Fruit fly (Drosophila melanogaster) whole organism, prepupa: ENCODE results near the gene TotX.

Experiments
- Blimp-1 ChIP-seq: fragments of 200-800 bp; sonication (Bioruptor generic); optimal IDR thresholded peaks from 3 replicates; lab custom pipeline; 2017; ENCODE audit warnings: missing biosample characterization, missing genetic modification characterization, mild to moderate bottlenecking, moderate library complexity, missing genetic modification reagents
- CG10631 ChIP-seq: fragments of 200-800 bp; sonication (Bioruptor generic); optimal IDR thresholded peaks from 2 replicates; lab custom pipeline; 2016; ENCODE audit warnings: missing biosample characterization, missing genetic modification characterization
- CG15336 ChIP-seq: fragments of 200-800 bp; sonication (Bioruptor generic); IDR thresholded peaks from 2 replicates; pipeline ENCODE4 v1.3.6; 2022; ENCODE audit warnings: missing biosample characterization, missing genetic modification characterization
- CG4318 ChIP-seq: fragments of 200-800 bp; sonication (Bioruptor generic); optimal IDR thresholded peaks from 3 replicates; lab custom pipeline; 2017; ENCODE audit warnings: missing biosample characterization, mild to moderate bottlenecking, missing genetic modification characterization
- CG6792 ChIP-seq: fragments of 200-800 bp; sonication (Bioruptor generic); optimal IDR thresholded peaks from 3 replicates; lab custom pipeline; 2016; ENCODE audit warnings: missing biosample characterization, missing genetic modification characterization
- CG7368 ChIP-seq: fragments of 200-800 bp; sonication (Bioruptor generic); optimal IDR thresholded peaks from 3 replicates; lab custom pipeline; 2016; ENCODE audit warnings: missing biosample characterization, missing genetic modification characterization
- CG8119 ChIP-seq: fragments of 200-800 bp; sonication (Bioruptor generic); IDR thresholded peaks from 3 replicates; pipeline ENCODE4 v1.3.6; 2022; ENCODE audit warnings: missing biosample characterization, missing genetic modification characterization
- CG8319 ChIP-seq: fragments of 200-800 bp; sonication (Bioruptor generic); optimal IDR thresholded peaks from 3 replicates; lab custom pipeline; 2016; ENCODE audit warnings: missing biosample characterization, missing genetic modification characterization
- CG8632 ChIP-seq: fragments of 200-800 bp; sonication (Bioruptor generic); optimal IDR thresholded peaks from 3 replicates; lab custom pipeline; 2016; ENCODE audit warnings: missing biosample characterization, missing genetic modification characterization
- CG9139 ChIP-seq: fragments of 200-800 bp; sonication (Bioruptor generic); optimal IDR thresholded peaks from 3 replicates; lab custom pipeline; 2017; ENCODE audit warnings: missing biosample characterization, mild to moderate bottlenecking, missing genetic modification characterization
- Eip78C ChIP-seq: fragments of 200-800 bp; sonication (Bioruptor generic); peaks from one replicate; lab custom pipeline; 2016; ENCODE audit warnings: missing biosample characterization, missing genetic modification characterization
- Gug ChIP-seq: fragments of 200-800 bp; sonication (Bioruptor generic); IDR thresholded peaks from 2 replicates; pipeline ENCODE4 v1.3.6; 2022; ENCODE audit warnings: missing biosample characterization, missing genetic modification characterization
- Hr4 ChIP-seq: fragments of 200-800 bp; sonication (Bioruptor generic); optimal IDR thresholded peaks from 3 replicates; lab custom pipeline; 2016; ENCODE audit warnings: missing biosample characterization, missing genetic modification characterization
- OdsH ChIP-seq: fragments of 200-800 bp; sonication (Bioruptor generic); optimal IDR thresholded peaks from 3 replicates; lab custom pipeline; 2016; ENCODE audit warnings: missing biosample characterization, missing genetic modification characterization
- Smox ChIP-seq: fragments of 200-800 bp; sonication (Bioruptor generic); optimal IDR thresholded peaks from 3 replicates; lab custom pipeline; 2016; ENCODE audit warnings: missing biosample characterization, missing genetic modification characterization
- Sox102F ChIP-seq: fragments of 200-800 bp; sonication (Bioruptor generic); optimal IDR thresholded peaks from 2 replicates; lab custom pipeline; 2016; ENCODE audit warnings: missing biosample characterization, mild to moderate bottlenecking, missing genetic modification characterization
- Sox14 ChIP-seq: fragments of 200-800 bp; sonication (Bioruptor generic); optimal IDR thresholded peaks from 3 replicates; lab custom pipeline; 2016; ENCODE audit warnings: missing biosample characterization, missing genetic modification characterization
- Sox15 ChIP-seq: fragments of 200-800 bp; sonication (Bioruptor generic); optimal IDR thresholded peaks from 3 replicates; lab custom pipeline; 2016; ENCODE audit warnings: missing biosample characterization, missing genetic modification characterization
- achi ChIP-seq: fragments of 200-800 bp; sonication (Bioruptor generic); optimal IDR thresholded peaks from 3 replicates; lab custom pipeline; 2016; ENCODE audit warnings: missing biosample characterization, missing genetic modification characterization
- acj6 ChIP-seq: fragments of 200-800 bp; sonication (Bioruptor generic); optimal IDR thresholded peaks from 3 replicates; lab custom pipeline; 2016; ENCODE audit warnings: missing biosample characterization, missing genetic modification characterization
- cyc ChIP-seq: fragments of 200-800 bp; sonication (Bioruptor generic); optimal IDR thresholded peaks from 3 replicates; lab custom pipeline; 2016; ENCODE audit warnings: missing biosample characterization, missing genetic modification characterization
- dac ChIP-seq: fragments of 200-800 bp; sonication (Bioruptor generic); optimal IDR thresholded peaks from 2 replicates; lab custom pipeline; 2017; ENCODE audit warnings: missing biosample characterization, mild to moderate bottlenecking, missing genetic modification characterization
- eg ChIP-seq: fragments of 200-800 bp; sonication (Bioruptor generic); IDR thresholded peaks from 3 replicates; pipeline ENCODE4 v1.3.6; 2022; ENCODE audit warnings: missing biosample characterization, missing genetic modification characterization
- fd85E ChIP-seq: fragments of 200-800 bp; sonication (Bioruptor generic); optimal IDR thresholded peaks from 3 replicates; lab custom pipeline; 2016; ENCODE audit warnings: missing biosample characterization, missing genetic modification characterization
- fkh ChIP-seq: fragments of 200-800 bp; sonication (Bioruptor generic); optimal IDR thresholded peaks from 3 replicates; lab custom pipeline; 2017; ENCODE audit warnings: missing biosample characterization, mild to moderate bottlenecking, missing genetic modification characterization, moderate library complexity
- lz ChIP-seq: fragments of 200-800 bp; sonication (Bioruptor generic); optimal IDR thresholded peaks from 3 replicates; lab custom pipeline; 2016; ENCODE audit warnings: missing biosample characterization, missing genetic modification characterization
- net ChIP-seq: fragments of 200-800 bp; sonication (Bioruptor generic); optimal IDR thresholded peaks from 3 replicates; lab custom pipeline; 2016; ENCODE audit warnings: missing biosample characterization, missing genetic modification characterization
- pdm3 ChIP-seq: fragments of 200-800 bp; sonication (Bioruptor generic); optimal IDR thresholded peaks from 3 replicates; lab custom pipeline; 2016; ENCODE audit warnings: missing biosample characterization, missing genetic modification characterization
- salr ChIP-seq, 2 experiments: fragments of 200-800 bp; sonication (Bioruptor generic); optimal IDR thresholded peaks; 3 replicates each; lab custom pipeline; 2016 to 2018; ENCODE audit warnings: missing biosample characterization in 2 of 2, missing genetic modification characterization in 2 of 2, mild to moderate bottlenecking in 1 of 2
- spab ChIP-seq: fragments of 200-800 bp; sonication (Bioruptor generic); optimal IDR thresholded peaks from 2 replicates; lab custom pipeline; 2017; ENCODE audit warnings: missing biosample characterization, mild to moderate bottlenecking, missing genetic modification characterization, missing genetic modification reagents
- ss ChIP-seq, 2 experiments: fragments of 200-800 bp; sonication (Bioruptor generic); optimal IDR thresholded peaks; 2 replicates in 1 of 2; 3 replicates in 1 of 2; lab custom pipeline; 2017 to 2018; ENCODE audit warnings: mild to moderate bottlenecking in 2 of 2, missing biosample characterization in 2 of 2, missing genetic modification characterization in 2 of 2, moderate library complexity in 1 of 2
- svp ChIP-seq: fragments of 200-800 bp; sonication (Bioruptor generic); peaks from one replicate; lab custom pipeline; 2016; ENCODE audit warnings: missing biosample characterization, missing genetic modification characterization
- topi ChIP-seq: fragments of 200-800 bp; sonication (Bioruptor generic); optimal IDR thresholded peaks from 3 replicates; lab custom pipeline; 2016; ENCODE audit warnings: missing biosample characterization, missing genetic modification characterization
- vri ChIP-seq: fragments of 200-800 bp; sonication (Bioruptor generic); optimal IDR thresholded peaks from 3 replicates; lab custom pipeline; 2016; ENCODE audit warnings: missing biosample characterization, mild to moderate bottlenecking, missing genetic modification characterization

TotX gene

DNA sequence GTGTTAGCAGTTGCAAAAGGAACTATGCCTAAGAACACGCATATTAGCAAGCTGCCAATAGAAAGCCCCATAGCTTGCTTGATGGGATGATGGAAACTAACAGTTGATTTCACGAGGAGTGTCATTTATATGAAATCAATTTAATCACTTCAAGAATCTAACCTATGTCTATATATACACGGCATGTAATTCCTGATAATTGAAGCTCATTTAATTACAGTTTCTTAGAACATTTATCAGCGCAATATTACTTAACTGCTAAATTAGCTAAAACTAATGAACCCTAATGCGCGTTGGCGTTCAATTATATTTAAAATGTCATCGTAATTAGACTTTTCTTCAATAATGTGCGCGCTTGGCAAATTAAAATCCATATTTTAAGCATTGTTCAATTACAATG, at the start of gene TotX:
Gene TotX, minus strand, starts transcription at position 101 of the 400 bp plus-strand sequence.
- no peak for TF ChIP-seq lz
- TF ChIP-seq ss (GFP tag; optimal IDR thresholded peaks at IDR 0.05; lab: Kevin White, UChicago) = no peak

DNA sequence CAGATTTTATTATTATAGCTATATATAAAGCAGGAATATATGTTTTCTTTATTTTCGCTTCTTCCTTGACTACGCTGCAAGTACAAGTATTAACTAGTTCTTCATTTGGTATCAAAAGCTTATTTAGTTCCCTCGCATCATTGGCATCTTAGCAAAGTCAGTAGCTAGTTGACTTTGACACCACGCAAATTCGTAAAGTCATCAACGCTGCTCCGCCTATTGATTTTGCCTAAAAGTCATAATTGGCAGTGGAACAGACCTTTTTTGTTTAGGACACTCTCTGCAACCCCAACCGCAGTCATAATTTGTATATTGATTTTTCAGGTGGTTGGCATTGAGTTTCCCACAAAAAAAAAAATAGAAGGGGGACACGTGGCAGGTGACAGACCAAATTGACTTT, 49.8 kb upstream of the TotX start:
- TF ChIP-seq Sox14 (GFP tag; lab: Kevin White, UChicago) = no peak
- TF ChIP-seq fd85E = no peak
- no peak for TF ChIP-seq Hr4 (GFP tag; lab: Kevin White, UChicago)
- TF ChIP-seq fkh (GFP tag; lab: Kevin White, UChicago) = peak; percentile 49
- TF ChIP-seq lz = no peak

DNA sequence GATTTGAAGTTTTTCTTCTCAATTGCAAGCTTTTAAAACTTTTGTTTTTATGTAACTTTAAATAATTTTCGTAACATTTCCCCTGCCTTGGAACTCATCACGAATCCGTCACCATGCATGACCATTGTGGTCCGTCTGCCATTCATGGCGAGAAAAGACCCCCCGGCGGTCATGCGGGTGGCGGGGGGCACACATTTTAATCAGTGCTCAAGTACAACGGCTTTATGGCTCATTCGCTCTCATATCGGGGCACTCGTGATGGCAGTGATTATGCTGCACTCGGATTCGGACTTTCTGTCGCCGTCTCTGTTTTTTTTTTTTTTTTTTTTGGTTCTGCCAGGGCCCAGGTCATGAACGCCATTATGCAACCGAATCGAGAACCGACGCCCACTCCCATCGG, 49.2 kb upstream of the TotX start:
- TF ChIP-seq vri (GFP tag; lab: Kevin White, UChicago) = no peak
- TF ChIP-seq svp (GFP tag; lab: Kevin White, UChicago) = peak; percentile 94
- peak; percentile 22 for TF ChIP-seq Eip78C (GFP tag; lab: Kevin White, UChicago)

DNA sequence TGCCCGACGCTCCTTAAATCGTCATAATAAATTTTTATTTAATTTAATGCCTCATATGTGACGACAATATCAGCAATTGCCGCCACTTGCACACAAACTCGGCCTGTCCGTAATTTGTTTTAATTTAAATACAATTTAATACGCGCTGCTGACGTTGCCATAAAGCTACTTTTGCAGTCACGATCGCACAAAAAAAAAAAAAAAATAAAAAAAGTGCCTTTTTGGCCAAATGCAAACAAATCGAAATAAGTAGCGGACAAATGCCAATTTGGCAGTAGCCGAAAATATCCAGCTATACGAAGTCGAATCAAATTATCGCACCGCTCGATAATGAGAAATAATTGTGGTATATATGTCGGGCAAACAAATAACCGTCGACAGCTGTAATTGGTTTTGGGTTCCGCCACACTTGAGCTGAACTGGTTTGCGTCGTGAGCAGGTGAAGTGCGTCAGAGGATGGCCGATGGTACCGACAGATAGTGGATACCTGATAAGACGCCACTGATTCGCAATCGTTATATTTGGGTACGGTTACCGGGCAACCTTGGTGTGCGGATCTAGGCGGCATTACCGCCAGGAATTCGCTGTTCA, 47.2 kb upstream of the TotX start:
- TF ChIP-seq topi (GFP tag; lab: Kevin White, UChicago) (no peak), vri (GFP tag; lab: Kevin White, UChicago) (peak; percentile 61), fkh (GFP tag; lab: Kevin White, UChicago) (peak; percentile 13)

DNA sequence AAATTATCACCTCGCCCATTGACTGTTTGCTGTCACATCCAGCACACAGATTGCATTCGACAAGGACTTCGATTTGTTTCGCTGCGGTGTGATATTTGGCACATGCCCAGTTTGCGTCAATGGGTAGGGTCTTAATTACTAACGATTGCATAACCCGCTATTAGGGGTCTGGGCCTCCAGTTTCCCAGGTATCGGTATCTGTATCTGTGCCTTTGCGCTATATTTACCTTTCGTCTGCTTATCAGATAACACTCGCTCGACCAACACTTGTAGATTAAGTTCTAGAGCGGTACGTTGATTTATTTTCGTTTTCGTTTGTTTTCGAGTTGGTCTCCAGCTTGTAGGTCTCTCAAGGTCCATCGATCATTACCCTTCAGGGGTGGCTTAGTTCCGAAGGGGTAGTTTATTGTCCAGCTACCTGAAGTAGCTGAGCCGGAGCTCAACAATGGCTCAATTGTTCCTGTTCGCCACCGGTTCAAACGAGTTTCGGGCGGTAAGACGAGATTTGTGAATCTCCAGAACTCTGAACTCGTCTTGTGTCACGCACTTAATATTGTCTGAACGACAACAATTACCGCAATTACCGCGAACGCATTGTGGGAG, 46.1 kb upstream of the TotX start:
- TF ChIP-seq vri (GFP tag; lab: Kevin White, UChicago) (peak; percentile 30), Eip78C (GFP tag; lab: Kevin White, UChicago) (peak; percentile 42), CG8632 (GFP tag; lab: Kevin White, UChicago) (no peak), fkh (GFP tag; lab: Kevin White, UChicago) (peak; percentile 85)

DNA sequence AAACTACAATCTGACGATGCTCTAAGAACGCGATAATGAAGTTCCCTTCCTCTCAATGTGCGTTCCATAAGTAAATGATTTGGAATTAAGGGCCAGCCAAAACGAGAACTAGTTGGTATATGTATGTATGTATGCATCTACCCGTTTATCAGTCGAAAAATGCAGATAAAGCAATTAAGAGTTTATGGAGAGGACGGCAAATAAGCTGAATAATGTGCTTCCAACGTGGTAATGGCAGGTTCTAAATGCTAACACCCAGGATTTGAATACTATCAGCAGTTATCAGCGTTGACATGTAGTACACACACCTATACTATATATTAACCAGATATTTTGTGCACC, 45.3 kb upstream of the TotX start:
- no peak for TF ChIP-seq net
- no peak for TF ChIP-seq Blimp-1 (GFP tag; lab: Kevin White, UChicago)
- TF ChIP-seq OdsH (GFP tag; lab: Kevin White, UChicago) = no peak
- no peak for TF ChIP-seq Smox (GFP tag; lab: Kevin White, UChicago)
- no peak for TF ChIP-seq CG9139
- TF ChIP-seq Sox14 (GFP tag; lab: Kevin White, UChicago) = no peak
- TF ChIP-seq Gug (GFP tag; lab: Robert Waterston, UW) = no peak
- no peak for TF ChIP-seq Eip78C (GFP tag; lab: Kevin White, UChicago)
- TF ChIP-seq lz = no peak
- TF ChIP-seq CG8119 (GFP tag; lab: Robert Waterston, UW) = no peak
- TF ChIP-seq dac (GFP tag; lab: Kevin White, UChicago) = no peak
- TF ChIP-seq ss (GFP tag; optimal IDR thresholded peaks at IDR 0.05; lab: Kevin White, UChicago) = no peak

DNA sequence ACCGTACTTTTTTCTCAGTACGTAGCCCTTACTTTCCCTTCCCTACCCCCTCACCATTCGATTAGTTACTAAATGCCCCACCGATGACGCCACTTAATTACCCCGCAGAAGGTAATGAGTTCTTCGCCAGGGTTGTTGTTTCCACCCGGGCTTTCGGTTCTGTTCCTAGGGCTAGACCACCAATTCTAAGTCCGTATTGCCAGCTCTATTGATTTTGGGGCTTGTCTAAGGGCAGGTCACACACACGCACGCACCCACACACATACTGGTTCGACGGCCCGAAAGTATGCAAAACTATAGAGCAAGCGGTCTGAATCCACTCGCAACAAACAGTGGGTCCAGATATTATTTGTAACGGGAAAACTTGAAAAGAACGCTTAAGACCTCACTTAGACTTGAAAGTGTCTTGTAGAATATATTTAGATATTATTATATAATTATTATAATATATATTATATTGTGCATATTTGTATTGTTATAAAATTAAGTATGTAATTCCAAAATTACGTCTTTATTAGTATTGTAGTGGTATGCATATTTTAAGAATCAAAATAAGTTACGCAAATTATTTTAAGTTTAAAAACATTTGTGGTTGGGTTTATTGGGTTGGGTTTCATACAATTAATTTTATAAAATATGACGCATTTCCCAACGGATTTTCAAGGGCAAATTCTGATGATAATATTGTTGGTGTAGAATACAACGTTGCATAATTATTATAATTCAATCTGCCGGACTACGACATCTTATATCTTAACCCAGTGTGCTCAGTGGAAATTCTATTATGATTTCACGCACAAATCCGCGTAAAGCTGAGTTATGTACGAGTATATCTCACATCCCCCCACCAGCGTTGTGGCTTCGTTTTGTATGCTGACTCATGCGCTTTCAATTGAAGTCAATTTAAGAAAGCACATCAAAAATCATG, 44.7 kb upstream of the TotX start:
- TF ChIP-seq CG6792 (GFP tag; lab: Kevin White, UChicago) (no peak), vri (GFP tag; lab: Kevin White, UChicago) (no peak), CG7368 (GFP tag; lab: Kevin White, UChicago) (no peak), pdm3 (GFP tag; lab: Kevin White, UChicago) (no peak), acj6 (GFP tag; lab: Kevin White, UChicago) (no peak), Smox (GFP tag; lab: Kevin White, UChicago) (no peak), cyc (GFP tag; lab: Kevin White, UChicago) (no peak), Gug (GFP tag; lab: Robert Waterston, UW) (no peak), eg (GFP tag; lab: Robert Waterston, UW) (peak; percentile 28; the same call in 1 of the 3 replicates), spab (GFP tag; lab: Kevin White, UChicago) (no peak), Hr4 (GFP tag; lab: Kevin White, UChicago) (peak; percentile 39), Eip78C (GFP tag; lab: Kevin White, UChicago) (peak; percentile 78), net (no peak), CG8119 (GFP tag; lab: Robert Waterston, UW) (0 out of 3 replicates have a peak, but pooled peaks have one; percentile 29), achi (GFP tag; lab: Kevin White, UChicago) (peak; percentile 5), CG15336 (peak; percentile 14; the same call in 1 of the 2 replicates), OdsH (GFP tag; lab: Kevin White, UChicago) (peak; percentile 32), salr (GFP tag; optimal IDR thresholded peaks at IDR 0.05; lab: Kevin White, UChicago) (peak in 1 of 2 experiments; percentile 13), CG4318 (GFP tag; lab: Kevin White, UChicago) (peak; percentile 4), CG8319 (GFP tag; lab: Kevin White, UChicago) (no peak), Sox102F (GFP tag; lab: Kevin White, UChicago) (no peak), fkh (GFP tag; lab: Kevin White, UChicago) (peak; percentile 55), CG10631 (GFP tag; lab: Kevin White, UChicago) (no peak), lz (no peak), Sox15 (GFP tag; lab: Kevin White, UChicago) (no peak)
